Worm (Caenorhabditis elegans): ENCODE data around the gene C27C12.4.

The C27C12.4 gene

ce11 chrX:14853712-14854217 lies at the start of gene C27C12.4, which contains the start of gene C27C12.1:
Gene C27C12.4 (plus strand): TSS chrX:14854086.
Gene C27C12.1 (minus strand): TSS chrX:14853762.
- TF ChIP-seq ceh-16 (tag; optimal IDR thresholded peaks at IDR 0.05) (peak; percentile 73), unc-39 (tag; optimal IDR thresholded peaks at IDR 0.05) (no peak), dmd-4 (tag; optimal IDR thresholded peaks at IDR 0.05) (no peak), alr-1 (tag; optimal IDR thresholded peaks at IDR 0.05) (no peak), R02D3.7 (tag; optimal IDR thresholded peaks at IDR 0.05) (peak; percentile 11), nhr-25 (tag; optimal IDR thresholded peaks at IDR 0.05) (no peak), lin-13 (GFP tag; optimal IDR thresholded peaks at IDR 0.05) (peak; percentile 89), nhr-11 (tag; optimal IDR thresholded peaks at IDR 0.05) (no peak), nhr-12 (tag; optimal IDR thresholded peaks at IDR 0.05) (no peak), skn-1 (tag; optimal IDR thresholded peaks at IDR 0.05) (peak; percentile 91), mbf-1 (tag; optimal IDR thresholded peaks at IDR 0.05) (no peak), C34F6.9 (tag; optimal IDR thresholded peaks at IDR 0.05) (peak; percentile 91), unc-62 (GFP tag; optimal IDR thresholded peaks at IDR 0.05) (no peak), unc-55 (GFP tag; optimal IDR thresholded peaks at IDR 0.05) (peak; percentile 96), nhr-10 (tag; optimal IDR thresholded peaks at IDR 0.05) (no peak), mab-5 (tag; optimal IDR thresholded peaks at IDR 0.05) (peak; percentile 82), sem-4 (tag; optimal IDR thresholded peaks at IDR 0.05) (peak; percentile 83), nhr-23 (tag; optimal IDR thresholded peaks at IDR 0.05) (no peak), ZK546.5 (tag; optimal IDR thresholded peaks at IDR 0.05) (no peak), peb-1 (tag; optimal IDR thresholded peaks at IDR 0.05) (no peak), elt-3 (tag; optimal IDR thresholded peaks at IDR 0.05) (no peak), crh-2 (tag; optimal IDR thresholded peaks at IDR 0.05) (peak; percentile 92), nhr-129 (tag; optimal IDR thresholded peaks at IDR 0.05) (peak; percentile 93), ztf-1 (GFP tag; conservative IDR thresholded peaks at IDR 0.05) (no peak), ztf-11 (tag; optimal IDR thresholded peaks at IDR 0.05) (no peak), blmp-1 (tag; optimal IDR thresholded peaks at IDR 0.05; ENCODE audit: insufficient read depth) (peak; percentile 69), F13H6.1 (tag; optimal IDR thresholded peaks at IDR 0.05) (peak; percentile 92), lsy-2 (tag; optimal IDR thresholded peaks at IDR 0.05) (peak; percentile 64 to 89), Y55F3AM.14 (GFP tag; optimal IDR thresholded peaks at IDR 0.05) (peak; percentile 44), nhr-237 (tag; optimal IDR thresholded peaks at IDR 0.05) (no peak), nhr-6 (tag; optimal IDR thresholded peaks at IDR 0.05) (peak; percentile 70), elt-1 (tag; optimal IDR thresholded peaks at IDR 0.05) (no peak), sma-9 (GFP tag; optimal IDR thresholded peaks at IDR 0.05) (peak; percentile 90), sma-9 (tag; optimal IDR thresholded peaks at IDR 0.05) (no peak), nhr-21 (tag; optimal IDR thresholded peaks at IDR 0.05) (peak; percentile 85), ztf-4 (tag; optimal IDR thresholded peaks at IDR 0.05) (peak; percentile 89), ceh-82 (tag; optimal IDR thresholded peaks at IDR 0.05) (peak; percentile 36), snpc-4 (tag; optimal IDR thresholded peaks at IDR 0.05) (peak; percentile 70), ama-1 (optimal IDR thresholded peaks at IDR 0.05) (no peak), aly-2 (tag; optimal IDR thresholded peaks at IDR 0.05) (no peak), zag-1 (tag; optimal IDR thresholded peaks at IDR 0.05) (peak; percentile 81), gmeb-1 (tag; optimal IDR thresholded peaks at IDR 0.05) (peak; percentile 83), sma-3 (GFP tag; optimal IDR thresholded peaks at IDR 0.05) (peak; percentile 87), nhr-77 (tag; optimal IDR thresholded peaks at IDR 0.05) (peak; percentile 43), lin-39 (tag; optimal IDR thresholded peaks at IDR 0.05) (no peak), lin-11 (tag; optimal IDR thresholded peaks at IDR 0.05) (peak; percentile 89), fos-1 (tag; optimal IDR thresholded peaks at IDR 0.05) (peak; percentile 74), mdl-1 (tag; optimal IDR thresholded peaks at IDR 0.05) (peak; percentile 19 to 61), egl-27 (tag; optimal IDR thresholded peaks at IDR 0.05) (peak; percentile 79)

Data from whole organism, L2 larva.